Fruit fly (Drosophila melanogaster): ENCODE data around the gene Nemp.
A peak's percentile ranks its signal among the peaks of the same experiment; 100 is the strongest.

The Nemp gene

DNA sequence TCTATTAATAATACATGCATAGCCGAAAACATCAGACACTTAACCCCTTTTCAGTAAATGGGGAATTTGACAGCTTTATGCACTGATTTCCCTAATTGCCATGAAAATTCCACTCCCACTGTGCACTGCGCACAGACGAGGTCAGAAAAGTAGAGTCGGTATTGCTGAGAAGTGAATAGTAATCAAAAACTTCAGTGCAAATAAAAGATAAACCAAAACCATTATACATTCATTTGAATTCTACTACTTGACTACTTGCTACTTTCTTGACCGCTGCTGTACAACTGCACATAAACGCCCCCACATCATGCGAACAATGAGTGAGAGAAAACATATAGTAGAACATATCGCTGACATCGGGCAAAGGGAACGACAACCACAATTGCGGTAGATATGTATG lies 36.6 kb upstream of the Nemp start (continued):
- TF ChIP-seq CG42726 (GFP tag; IDR thresholded peaks at IDR 0.05; ENCODE audit: partially characterized antibody), result no peak
- TF ChIP-seq H15 (GFP tag; IDR thresholded peaks at IDR 0.05), result peak; percentile 83
- TF ChIP-seq zen (tag; optimal IDR thresholded peaks at IDR 0.05), result peak; percentile 74
- peak; percentile 25 for TF ChIP-seq CG6683 (GFP tag; optimal IDR thresholded peaks at IDR 0.05)
- TF ChIP-seq org-1 (GFP tag; optimal IDR thresholded peaks at IDR 0.05), result peak; percentile 82
- TF ChIP-seq YL-1 (GFP tag; optimal IDR thresholded peaks at IDR 0.05), result peak; percentile 1
- peak; percentile 90 for TF ChIP-seq CG8388 (GFP tag; optimal IDR thresholded peaks at IDR 0.05)
- peak; percentile 76 for TF ChIP-seq CG16815 (GFP tag; optimal IDR thresholded peaks at IDR 0.05)
- TF ChIP-seq repo (GFP tag; optimal IDR thresholded peaks at IDR 0.05), result peak; percentile 82
- no peak for TF ChIP-seq pros (GFP tag; optimal IDR thresholded peaks at IDR 0.05)
- TF ChIP-seq CG13894 (tag; optimal IDR thresholded peaks at IDR 0.05), result no peak
- peak; percentile 63 for TF ChIP-seq gcm2 (GFP tag; optimal IDR thresholded peaks at IDR 0.05)
- no peak for TF ChIP-seq D (optimal IDR thresholded peaks at IDR 0.05)
- peak; percentile 88 for TF ChIP-seq D (GFP tag; optimal IDR thresholded peaks at IDR 0.05)
- peak; percentile 52 for TF ChIP-seq CG3163 (GFP tag; optimal IDR thresholded peaks at IDR 0.05)
- peak; percentile 61 for TF ChIP-seq CG4282 (GFP tag; optimal IDR thresholded peaks at IDR 0.05)
- peak; percentile 85; the same call in 2 of the 3 replicates for TF ChIP-seq CG11093 (GFP tag; IDR thresholded peaks at IDR 0.05)
- TF ChIP-seq CG14710 (tag; optimal IDR thresholded peaks at IDR 0.05), result peak; percentile 83
- no peak for TF ChIP-seq B-H2 (GFP tag; optimal IDR thresholded peaks at IDR 0.05)
- TF ChIP-seq GATAe (GFP tag; conservative IDR thresholded peaks at IDR 0.05), result no peak
- peak; percentile 70 for TF ChIP-seq CG12236 (GFP tag; optimal IDR thresholded peaks at IDR 0.05)
- peak; percentile 69 for TF ChIP-seq Atf-2 (GFP tag; optimal IDR thresholded peaks at IDR 0.05)
- TF ChIP-seq fd64A (GFP tag; optimal IDR thresholded peaks at IDR 0.05), result peak; percentile 74
- no peak for TF ChIP-seq ham (GFP tag; IDR thresholded peaks at IDR 0.05)
- peak; percentile 83 for TF ChIP-seq B-H1 (GFP tag; IDR thresholded peaks at IDR 0.05)
- peak; percentile 93 for TF ChIP-seq sens-2 (GFP tag; IDR thresholded peaks at IDR 0.05)
- peak; percentile 18 for TF ChIP-seq CG6854 (GFP tag; optimal IDR thresholded peaks at IDR 0.05)
- peak; percentile 57 for TF ChIP-seq pho (GFP tag; optimal IDR thresholded peaks at IDR 0.05)
- peak; percentile 94 for TF ChIP-seq CG1603 (tag; optimal IDR thresholded peaks at IDR 0.05)
- peak; percentile 94 for TF ChIP-seq CG17328 (GFP tag; IDR thresholded peaks at IDR 0.05)
- TF ChIP-seq twi (tag; optimal IDR thresholded peaks at IDR 0.05), result peak; percentile 68
- peak; percentile 87 for TF ChIP-seq CG2875 (GFP tag; optimal IDR thresholded peaks at IDR 0.05)
- peak; percentile 84 for TF ChIP-seq CG3407 (GFP tag; optimal IDR thresholded peaks at IDR 0.05)
- no peak for TF ChIP-seq HLHmδ (GFP tag; optimal IDR thresholded peaks at IDR 0.05)
- TF ChIP-seq CG10431 (GFP tag; optimal IDR thresholded peaks at IDR 0.05), result peak; percentile 62
- peak; percentile 97 for TF ChIP-seq CG11696 (GFP tag; IDR thresholded peaks at IDR 0.05)
- TF ChIP-seq Oaz (GFP tag; IDR thresholded peaks at IDR 0.05), result peak; percentile 70
- TF ChIP-seq Lim3 (GFP tag; IDR thresholded peaks at IDR 0.05), result peak; percentile 46; the same call in 1 of the 2 replicates
- TF ChIP-seq ERR (GFP tag; optimal IDR thresholded peaks at IDR 0.05), result peak; percentile 61
- TF ChIP-seq Lhr (GFP tag; optimal IDR thresholded peaks at IDR 0.05), result peak; percentile 66
- TF ChIP-seq Poxn (GFP tag; IDR thresholded peaks at IDR 0.05), result no peak
- peak; percentile 46 for TF ChIP-seq CG15073 (GFP tag; optimal IDR thresholded peaks at IDR 0.05)
- TF ChIP-seq sob (GFP tag; IDR thresholded peaks at IDR 0.05), result peak; percentile 83
- no peak for TF ChIP-seq cg (GFP tag; optimal IDR thresholded peaks at IDR 0.05)
- TF ChIP-seq CG4328 (GFP tag; optimal IDR thresholded peaks at IDR 0.05), result peak; percentile 15
- TF ChIP-seq Dip3 (GFP tag; optimal IDR thresholded peaks at IDR 0.05), result peak; percentile 66
- TF ChIP-seq shn (GFP tag; optimal IDR thresholded peaks at IDR 0.05), result peak; percentile 74
- TF ChIP-seq CG14667 (GFP tag; IDR thresholded peaks at IDR 0.05), result peak; percentile 84
- peak; percentile 87 for TF ChIP-seq CG1024 (GFP tag; IDR thresholded peaks at IDR 0.05)
- TF ChIP-seq CG30020 (tag; optimal IDR thresholded peaks at IDR 0.05), result peak; percentile 38
- peak; percentile 86 for TF ChIP-seq CG6254 (GFP tag; optimal IDR thresholded peaks at IDR 0.05)
- peak; percentile 64 for TF ChIP-seq CG7556 (GFP tag; optimal IDR thresholded peaks at IDR 0.05)

All from whole organism, embryonic.